Worm (Caenorhabditis elegans): Measurements from ENCODE around the gene lon-1.

DNA sequence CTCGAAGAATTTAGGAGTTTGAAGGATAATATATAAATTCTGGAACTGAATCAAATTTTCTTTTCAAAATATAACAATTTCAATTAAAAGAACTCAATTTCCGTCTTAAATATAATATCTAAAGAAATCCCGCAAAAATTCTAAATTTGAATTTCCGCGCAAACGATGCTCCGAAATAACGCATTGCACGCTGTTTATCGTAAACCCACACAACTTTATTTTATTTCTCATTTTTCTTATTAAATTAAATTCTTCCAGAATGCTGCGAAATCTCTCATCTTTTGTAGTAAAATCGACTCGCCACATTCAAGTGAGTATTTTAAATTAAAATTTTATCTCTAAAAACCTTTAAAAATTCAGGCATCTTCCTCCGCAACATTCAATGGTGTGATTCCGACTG is 24.7 kb downstream of the lon-1 start, which contains the start of gene R02F2.9:
- no peak for TF ChIP-seq med-1 (GFP tag; optimal IDR thresholded peaks at IDR 0.05; ENCODE audit: insufficient read depth)
- no peak for TF ChIP-seq klf-2 (GFP tag; conservative IDR thresholded peaks at IDR 0.05)
- no peak for TF ChIP-seq ref-1 (GFP tag; conservative IDR thresholded peaks at IDR 0.05)
- TF ChIP-seq T22C8.4 (GFP tag; IDR thresholded peaks at IDR 0.05): no peak
- TF ChIP-seq flt-1 (GFP tag; IDR thresholded peaks at IDR 0.05): 0 out of 2 replicates have a peak, but pooled peaks have one; percentile 36
- no peak for TF ChIP-seq ztf-23 (GFP tag; IDR thresholded peaks at IDR 0.05)
- no peak for TF ChIP-seq ztf-29 (GFP tag; IDR thresholded peaks at IDR 0.05)
- no peak for TF ChIP-seq cog-1 (tag; optimal IDR thresholded peaks at IDR 0.05)

All from whole organism, midembryonic.